Fruit fly (Drosophila melanogaster) whole organism, adult: ENCODE measurements around the gene BuGZ.
A peak's percentile ranks its signal among the peaks of the same experiment; 100 is the strongest.

Source experiments
- CG12768 ChIP-seq: fragments of 200-800 bp; sonication (Bioruptor generic); optimal IDR thresholded peaks from 2 replicates; lab custom pipeline; 2017; ENCODE audit warnings: missing biosample characterization, missing genetic modification characterization, mild to moderate bottlenecking, moderate library complexity, missing genetic modification reagents
- CG14711 ChIP-seq: fragments of 200-800 bp; sonication (Bioruptor generic); optimal IDR thresholded peaks from 2 replicates; lab custom pipeline; 2018; ENCODE audit warnings: missing biosample characterization, mild to moderate bottlenecking, missing genetic modification characterization, moderate library complexity
- CG33017 ChIP-seq: fragments of 200-800 bp; sonication (Bioruptor generic); optimal IDR thresholded peaks from 2 replicates; lab custom pipeline; 2018; ENCODE audit warnings: missing biosample characterization, mild to moderate bottlenecking, missing genetic modification characterization, moderate library complexity
- CG5204 ChIP-seq: fragments of 200-800 bp; sonication (Bioruptor generic); optimal IDR thresholded peaks from 2 replicates; lab custom pipeline; 2016; ENCODE audit warnings: missing biosample characterization, missing genetic modification characterization
- CG7045 ChIP-seq: fragments of 200-800 bp; sonication (Bioruptor generic); optimal IDR thresholded peaks from 2 replicates; lab custom pipeline; 2017; ENCODE audit warnings: missing biosample characterization, mild to moderate bottlenecking, missing genetic modification characterization
- CG7101 ChIP-seq: fragments of 200-800 bp; sonication (Bioruptor generic); optimal IDR thresholded peaks from 2 replicates; lab custom pipeline; 2018; ENCODE audit warnings: missing biosample characterization, mild to moderate bottlenecking, missing genetic modification characterization, moderate library complexity
- Hr96 ChIP-seq: fragments of 200-800 bp; sonication (Bioruptor generic); optimal IDR thresholded peaks from 2 replicates; lab custom pipeline; 2016; ENCODE audit warnings: missing biosample characterization, missing genetic modification characterization
- Mnt ChIP-seq: fragments of 200-800 bp; sonication (Bioruptor generic); optimal IDR thresholded peaks from 2 replicates; lab custom pipeline; 2016; ENCODE audit warnings: missing biosample characterization, mild to moderate bottlenecking, missing genetic modification characterization
- bab1 ChIP-seq: fragments of 200-800 bp; sonication (Bioruptor generic); optimal IDR thresholded peaks from 3 replicates; lab custom pipeline; 2019; ENCODE audit warnings: missing biosample characterization, mild to moderate bottlenecking, missing genetic modification characterization, moderate library complexity
- cic ChIP-seq: fragments of 200-800 bp; sonication (Bioruptor generic); optimal IDR thresholded peaks from 2 replicates; lab custom pipeline; 2017; ENCODE audit warnings: missing biosample characterization, mild to moderate bottlenecking, missing genetic modification characterization, moderate library complexity
- kay ChIP-seq: fragments of 200-800 bp; sonication (Bioruptor generic); peaks from one replicate; lab custom pipeline; 2016; ENCODE audit warnings: missing biosample characterization, missing genetic modification characterization, borderline replicate concordance
- pad ChIP-seq: fragments of 200-800 bp; sonication (Bioruptor generic); optimal IDR thresholded peaks from 3 replicates; lab custom pipeline; 2017; ENCODE audit warnings: missing biosample characterization, missing genetic modification characterization, mild to moderate bottlenecking, moderate library complexity, missing genetic modification reagents
- tj ChIP-seq: fragments of 200-800 bp; sonication (Bioruptor generic); optimal IDR thresholded peaks from 3 replicates; lab custom pipeline; 2017; ENCODE audit warnings: missing biosample characterization, mild to moderate bottlenecking, missing genetic modification characterization, moderate library complexity
- toe ChIP-seq: fragments of 200-800 bp; sonication (Bioruptor generic); optimal IDR thresholded peaks from 2 replicates; lab custom pipeline; 2016; ENCODE audit warnings: missing biosample characterization, missing genetic modification characterization

dm6 chr2L:16788885-16789284 is 45.7 kb downstream of the BuGZ start:
- TF ChIP-seq CG33017 (no peak), CG12768 (GFP tag; lab: Kevin White, UChicago) (no peak), Mnt (GFP tag; lab: Kevin White, UChicago) (no peak), CG14711 (tag; lab: Kevin White, UChicago) (no peak), Hr96 (no peak), bab1 (no peak), CG7045 (GFP tag; lab: Kevin White, UChicago) (no peak), kay (GFP tag; lab: Kevin White, UChicago) (peak; percentile 2), cic (GFP tag; lab: Kevin White, UChicago) (no peak), pad (GFP tag; lab: Kevin White, UChicago) (no peak), CG7101 (tag; lab: Kevin White, UChicago) (no peak), CG5204 (GFP tag; lab: Kevin White, UChicago) (no peak), toe (GFP tag; lab: Kevin White, UChicago) (no peak), tj (GFP tag; lab: Kevin White, UChicago) (no peak)
